Worm (Caenorhabditis elegans): ENCODE results near the gene sri-7.
"Not testable (repeated sequence)": the region's sequence is repeated elsewhere in the genome, so short reads cannot be mapped to it uniquely, and the experiment has no call there.

sri-7 gene

ce11 chrV:15399691-15400377 lies at the start of gene sri-7, which contains the start of gene T06E6.15:
sri-7 (plus strand) TSS chrV:15400327.
T06E6.15 (minus strand) TSS chrV:15399791.
- TF ChIP-seq egl-27 (tag; optimal IDR thresholded peaks at IDR 0.05): no peak
- no peak for TF ChIP-seq snpc-4 (tag; optimal IDR thresholded peaks at IDR 0.05)
- no peak for TF ChIP-seq ceh-9 (tag; optimal IDR thresholded peaks at IDR 0.05)
- no peak for TF ChIP-seq nhr-77 (tag; optimal IDR thresholded peaks at IDR 0.05)
- no peak for TF ChIP-seq elt-2 (tag; optimal IDR thresholded peaks at IDR 0.05)
- TF ChIP-seq aly-2 (tag; optimal IDR thresholded peaks at IDR 0.05): no peak
- TF ChIP-seq unc-39 (tag; optimal IDR thresholded peaks at IDR 0.05): no peak
- no peak for TF ChIP-seq elt-3 (tag; optimal IDR thresholded peaks at IDR 0.05)
- TF ChIP-seq fkh-10 (GFP tag; optimal IDR thresholded peaks at IDR 0.05): no peak
- TF ChIP-seq mdl-1 (tag; optimal IDR thresholded peaks at IDR 0.05): no peak
- no peak for TF ChIP-seq lsy-12 (tag; optimal IDR thresholded peaks at IDR 0.05)
- no peak for TF ChIP-seq unc-62 (GFP tag; optimal IDR thresholded peaks at IDR 0.05)
- TF ChIP-seq lin-39 (tag; optimal IDR thresholded peaks at IDR 0.05): no peak
- TF ChIP-seq daf-12 (tag; optimal IDR thresholded peaks at IDR 0.05): no peak
- no peak for TF ChIP-seq elt-1 (tag; optimal IDR thresholded peaks at IDR 0.05)
- no peak for TF ChIP-seq fos-1 (tag; optimal IDR thresholded peaks at IDR 0.05)
- no peak for TF ChIP-seq nhr-67 (tag; optimal IDR thresholded peaks at IDR 0.05)
- no peak for TF ChIP-seq pqm-1 (tag; optimal IDR thresholded peaks at IDR 0.05)
- no peak for TF ChIP-seq nhr-23 (tag; optimal IDR thresholded peaks at IDR 0.05)

ce11 chrV:15350615-15351014 lies 49.5 kb upstream of the sri-7 start, which contains the start of gene clec-231:
clec-231 (minus strand) TSS chrV:15350715.
- TF ChIP-seq ceh-28 (tag; optimal IDR thresholded peaks at IDR 0.05): no peak
- TF ChIP-seq ceh-16 (tag; optimal IDR thresholded peaks at IDR 0.05): no peak
- no peak for TF ChIP-seq snpc-4 (tag; optimal IDR thresholded peaks at IDR 0.05)

ce11 chrV:15352376-15352775 lies 47.8 kb upstream of the sri-7 start, which contains the start of gene srx-58:
srx-58 (plus strand) TSS chrV:15352676.
- TF ChIP-seq tbx-2 (tag; optimal IDR thresholded peaks at IDR 0.05) (no peak), jun-1 (tag; optimal IDR thresholded peaks at IDR 0.05) (no peak), nhr-237 (tag; optimal IDR thresholded peaks at IDR 0.05) (no peak), nhr-12 (tag; optimal IDR thresholded peaks at IDR 0.05) (no peak), zag-1 (tag; optimal IDR thresholded peaks at IDR 0.05) (no peak), sea-2 (GFP tag; optimal IDR thresholded peaks at IDR 0.05) (no peak), nfya-1 (tag; optimal IDR thresholded peaks at IDR 0.05; ENCODE audit: insufficient read depth) (no peak), fos-1 (tag; optimal IDR thresholded peaks at IDR 0.05) (no peak), ZK546.5 (tag; optimal IDR thresholded peaks at IDR 0.05) (no peak), lsy-12 (tag; optimal IDR thresholded peaks at IDR 0.05) (no peak)

- TF ChIP-seq jun-1 (tag; optimal IDR thresholded peaks at IDR 0.05): peak; percentile 57
- no peak for TF ChIP-seq tbx-2 (tag; optimal IDR thresholded peaks at IDR 0.05)
- peak; percentile 99 for TF ChIP-seq pqm-1 (tag; optimal IDR thresholded peaks at IDR 0.05)
- no peak for TF ChIP-seq elt-3 (tag; optimal IDR thresholded peaks at IDR 0.05)
- no peak for TF ChIP-seq nhr-25 (tag; optimal IDR thresholded peaks at IDR 0.05)
- TF ChIP-seq nhr-67 (tag; optimal IDR thresholded peaks at IDR 0.05): no peak
- peak; percentile 99 for TF ChIP-seq elt-2 (tag; optimal IDR thresholded peaks at IDR 0.05)
- TF ChIP-seq nhr-76 (tag; optimal IDR thresholded peaks at IDR 0.05): no peak
- peak; percentile 60 for TF ChIP-seq egl-27 (tag; optimal IDR thresholded peaks at IDR 0.05)
Observed at ce11 chrV:15354648-15355047, 45.5 kb upstream of the sri-7 start, which contains the start of gene C29F3.7. C29F3.7 (plus strand) TSS chrV:15354901.

- not testable (repeated sequence) for TF ChIP-seq ceh-16, elt-3, ztf-11 (tag; optimal IDR thresholded peaks at IDR 0.05)
Observed at ce11 chrV:15361412-15361811, 38.7 kb upstream of the sri-7 start, which contains the start of gene ech-1.1. ech-1.1 (minus strand) TSS chrV:15361512.
